Worm (Caenorhabditis elegans) whole organism, L1 larva: ENCODE results near the gene dpy-13.

Source experiments
- aha-1 ChIP-seq: fragments of 150-350 bp; optimal IDR thresholded peaks from 2 replicates; lab custom pipeline; 2014; ENCODE audit warnings: missing biosample characterization, missing genetic modification characterization
- blmp-1 ChIP-seq: fragments of 150-350 bp; optimal IDR thresholded peaks from 2 replicates; lab custom pipeline; 2014; ENCODE audit warnings: missing biosample characterization, missing genetic modification characterization
- ceh-82 ChIP-seq, 3 experiments: fragments of 150-350 bp in 1 of 3; sonication (generic microtip) in 2 of 3; optimal IDR thresholded peaks; 2 replicates each; lab custom pipeline; 2014 to 2017; ENCODE audit warnings: missing biosample characterization in 3 of 3, missing genetic modification characterization in 3 of 3
- dsc-1 ChIP-seq: sonication (generic microtip); optimal IDR thresholded peaks from 2 replicates; lab custom pipeline; 2016; ENCODE audit warnings: mild to moderate bottlenecking, missing genetic modification characterization, missing compliant biosample characterization
- efl-1 ChIP-seq, 4 experiments: fragments of 150-350 bp; optimal IDR thresholded peaks in 3 of 4; peaks in 1 of 4; 1 replicate in 1 of 4; 2 replicates in 3 of 4; lab custom pipeline; 2014; ENCODE audit warnings: missing biosample characterization in 2 of 4, missing genetic modification characterization in 2 of 4, missing genetic modification reagents in 2 of 4
- egl-13 ChIP-seq: sonication (generic microtip); optimal IDR thresholded peaks from 2 replicates; lab custom pipeline; 2016; ENCODE audit warnings: missing genotype, missing genetic modification reagents, missing genetic modification characterization, missing compliant biosample characterization
- egl-27 ChIP-seq, 2 experiments: fragments of 150-350 bp in 1 of 2; sonication (generic microtip); optimal IDR thresholded peaks; 3 replicates each; lab custom pipeline; 2017 to 2018; ENCODE audit warnings: missing biosample characterization in 2 of 2, missing genetic modification characterization in 2 of 2, missing genetic modification reagents in 2 of 2
- elt-2 ChIP-seq: sonication (generic microtip); optimal IDR thresholded peaks from 2 replicates; lab custom pipeline; 2016; ENCODE audit warnings: missing genetic modification characterization, mild to moderate bottlenecking, inconsistent platforms, missing compliant biosample characterization, missing genetic modification reagents
- elt-3 ChIP-seq, 6 experiments: fragments of 150-350 bp in 1 of 6; sonication (generic microtip); optimal IDR thresholded peaks; 2 replicates each; lab custom pipeline; 2017 to 2018; ENCODE audit warnings: missing biosample characterization in 6 of 6, missing genetic modification characterization in 6 of 6, inconsistent platforms in 1 of 6
- fkh-10 ChIP-seq: sonication (generic microtip); optimal IDR thresholded peaks from 2 replicates; lab custom pipeline; 2017; ENCODE audit warnings: missing biosample characterization, missing genetic modification reagents, missing genetic modification characterization
- fkh-8 ChIP-seq: sonication (generic microtip); optimal IDR thresholded peaks from 2 replicates; lab custom pipeline; 2016; ENCODE audit warnings: mild to moderate bottlenecking, missing genetic modification characterization, missing compliant biosample characterization
- fos-1 ChIP-seq: fragments of 150-350 bp; optimal IDR thresholded peaks from 2 replicates; lab custom pipeline; 2014; ENCODE audit warnings: missing biosample characterization, missing genetic modification characterization
- grh-1 ChIP-seq: fragments of 200-800 bp; sonication (Bioruptor generic); IDR thresholded peaks from 2 replicates; pipeline ENCODE4 v1.3.6; 2022; ENCODE audit warnings: missing genetic modification reagents, missing genetic modification characterization, missing compliant biosample characterization
- hlh-4 ChIP-seq: sonication (generic microtip); optimal IDR thresholded peaks from 2 replicates; lab custom pipeline; 2016; ENCODE audit warnings: mild to moderate bottlenecking, missing genetic modification characterization, missing compliant biosample characterization
- hpl-2 ChIP-seq: fragments of 150-350 bp; optimal IDR thresholded peaks from 2 replicates; lab custom pipeline; 2014; ENCODE audit warnings: missing biosample characterization, missing genetic modification reagents, missing genetic modification characterization
- irx-1 ChIP-seq: sonication (generic microtip); optimal IDR thresholded peaks from 2 replicates; lab custom pipeline; 2016; ENCODE audit warnings: missing genetic modification characterization, missing compliant biosample characterization
- lin-13 ChIP-seq: fragments of 150-350 bp; optimal IDR thresholded peaks from 2 replicates; lab custom pipeline; 2014; ENCODE audit warnings: missing biosample characterization, missing genetic modification reagents, missing genetic modification characterization
- lin-14 ChIP-seq: fragments of 200-800 bp; sonication (Bioruptor generic); optimal IDR thresholded peaks from 2 replicates; lab custom pipeline; 2018; ENCODE audit warnings: mild to moderate bottlenecking, missing genetic modification characterization, moderate library complexity, missing compliant biosample characterization
- lin-15B ChIP-seq: fragments of 150-350 bp; sonication (generic microtip); optimal IDR thresholded peaks from 3 replicates; lab custom pipeline; 2014; ENCODE audit warnings: missing biosample characterization, missing genetic modification characterization
- lin-35 ChIP-seq, 2 experiments: fragments of 150-350 bp; optimal IDR thresholded peaks; 2 replicates each; lab custom pipeline; 2014; ENCODE audit warnings: missing biosample characterization in 2 of 2, missing genetic modification characterization in 2 of 2, missing genetic modification reagents in 2 of 2
- lsy-2 ChIP-seq, 2 experiments: fragments of 150-350 bp; optimal IDR thresholded peaks; 2 replicates each; lab custom pipeline; 2014; ENCODE audit warnings: missing biosample characterization in 2 of 2, missing genetic modification characterization in 2 of 2
- mdl-1 ChIP-seq, 2 experiments: fragments of 150-350 bp; optimal IDR thresholded peaks; 2 replicates each; lab custom pipeline; 2014 to 2017; ENCODE audit warnings: missing biosample characterization in 2 of 2, missing genetic modification characterization in 2 of 2, inconsistent platforms in 1 of 2
- nhr-11 ChIP-seq: fragments of 150-350 bp; optimal IDR thresholded peaks from 2 replicates; lab custom pipeline; 2014; ENCODE audit warnings: missing biosample characterization, missing genetic modification characterization
- nhr-19 ChIP-seq: fragments of 200-800 bp; sonication (Bioruptor generic); conservative IDR thresholded peaks from 2 replicates; pipeline ENCODE4 v1.3.6; 2022; ENCODE audit warnings: missing genetic modification characterization, missing compliant biosample characterization
- nhr-20 ChIP-seq: sonication (generic microtip); optimal IDR thresholded peaks from 2 replicates; lab custom pipeline; 2016; ENCODE audit warnings: mild to moderate bottlenecking, missing genetic modification characterization, missing compliant biosample characterization
- nhr-47 ChIP-seq: sonication (generic microtip); optimal IDR thresholded peaks from 2 replicates; lab custom pipeline; 2016; ENCODE audit warnings: mild to moderate bottlenecking, missing genetic modification characterization, moderate library complexity, missing compliant biosample characterization
- nhr-71 ChIP-seq: sonication (generic microtip); optimal IDR thresholded peaks from 2 replicates; lab custom pipeline; 2016; ENCODE audit warnings: mild to moderate bottlenecking, missing genetic modification characterization, moderate library complexity, missing compliant biosample characterization
- nhr-76 ChIP-seq: sonication (generic microtip); optimal IDR thresholded peaks from 2 replicates; lab custom pipeline; 2017; ENCODE audit warnings: missing biosample characterization, missing genetic modification characterization
- nhr-85 ChIP-seq: sonication (generic microtip); peaks from one replicate; lab custom pipeline; 2016; ENCODE audit warnings: missing genetic modification characterization, inconsistent platforms, missing compliant biosample characterization
- nhr-90 ChIP-seq: sonication (generic microtip); optimal IDR thresholded peaks from 2 replicates; lab custom pipeline; 2016; ENCODE audit warnings: mild to moderate bottlenecking, missing genetic modification characterization, missing compliant biosample characterization; ENCODE audit not compliant: poor library complexity
- pag-3 ChIP-seq: sonication (generic microtip); optimal IDR thresholded peaks from 2 replicates; lab custom pipeline; 2017; ENCODE audit warnings: missing genetic modification characterization, mild to moderate bottlenecking, missing compliant biosample characterization, antibody characterized with exemption, borderline replicate concordance; ENCODE audit not compliant: insufficient read depth
- rnt-1 ChIP-seq: sonication (generic microtip); optimal IDR thresholded peaks from 2 replicates; lab custom pipeline; 2016; ENCODE audit warnings: mild to moderate bottlenecking, missing genetic modification characterization, moderate library complexity, missing compliant biosample characterization
- skn-1 ChIP-seq: fragments of 150-350 bp; optimal IDR thresholded peaks from 2 replicates; lab custom pipeline; 2014; ENCODE audit warnings: missing biosample characterization, missing genetic modification characterization
- snu-23 ChIP-seq: sonication (generic microtip); optimal IDR thresholded peaks from 2 replicates; lab custom pipeline; 2016; ENCODE audit warnings: missing genetic modification characterization, missing compliant biosample characterization
- tbx-2 ChIP-seq: sonication (generic microtip); optimal IDR thresholded peaks from 2 replicates; lab custom pipeline; 2016; ENCODE audit warnings: missing genetic modification characterization, missing compliant biosample characterization
- unc-130 ChIP-seq: fragments of 150-350 bp; optimal IDR thresholded peaks from 2 replicates; lab custom pipeline; 2017; ENCODE audit warnings: missing biosample characterization, missing genetic modification characterization, inconsistent platforms
- unc-98 ChIP-seq: fragments of 200-800 bp; sonication (Bioruptor generic); IDR thresholded peaks from 2 replicates; pipeline ENCODE4 v1.3.6; 2022; ENCODE audit warnings: missing genetic modification characterization, missing compliant biosample characterization
- xbp-1 ChIP-seq: sonication (generic microtip); optimal IDR thresholded peaks from 2 replicates; lab custom pipeline; 2016; ENCODE audit warnings: missing genetic modification characterization, missing compliant biosample characterization
- ztf-4 ChIP-seq: fragments of 150-350 bp; optimal IDR thresholded peaks from 2 replicates; lab custom pipeline; 2014; ENCODE audit warnings: missing biosample characterization, missing genetic modification characterization

The dpy-13 gene

DNA sequence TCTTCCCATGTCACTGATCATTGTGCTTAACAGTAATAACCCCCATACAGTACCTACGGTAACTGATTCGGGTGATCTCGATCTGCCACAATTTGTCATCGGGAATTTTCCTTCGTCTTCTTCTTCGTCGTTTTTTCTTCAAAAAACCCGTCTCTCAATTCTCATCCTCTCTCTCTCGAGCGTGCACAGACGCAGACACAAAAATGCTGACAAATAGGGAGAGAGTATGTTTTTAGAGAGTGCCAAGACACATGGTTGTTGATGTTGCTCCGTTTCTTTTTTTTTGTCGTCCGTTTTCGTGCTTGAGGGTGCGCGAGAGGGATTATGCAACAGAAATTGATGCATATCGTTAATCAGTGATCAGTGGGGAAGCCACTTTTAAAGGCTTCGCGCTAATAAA is 20.1 kb upstream of the dpy-13 start (continued):
- TF ChIP-seq nhr-90 (tag; lab: Kevin White, UChicago) (peak; percentile 29), hlh-4 (tag; lab: Kevin White, UChicago) (no peak), nhr-19 (peak; percentile 34), lin-14 (GFP tag; lab: Kevin White, UChicago) (peak; percentile 88), rnt-1 (tag; lab: Kevin White, UChicago) (peak; percentile 43), fkh-8 (peak; percentile 73), ceh-82 (tag; optimal IDR thresholded peaks at IDR 0.05; lab: Kevin White, UChicago) (peak; percentile 21 to 61 (median 39)), lin-35 (GFP tag; optimal IDR thresholded peaks at IDR 0.05; lab: Kevin White, UChicago) (peak; percentile 49 to 68), fkh-10 (GFP tag; lab: Kevin White, UChicago) (peak; percentile 52), nhr-47 (peak; percentile 62), ztf-4 (tag; lab: Kevin White, UChicago) (peak; percentile 28), skn-1 (tag; lab: Kevin White, UChicago) (peak; percentile 100), snu-23 (GFP tag; lab: Kevin White, UChicago) (peak; percentile 80), lin-13 (GFP tag; lab: Kevin White, UChicago) (peak; percentile 63), pag-3 (no peak), fos-1 (peak; percentile 15), xbp-1 (tag; lab: Kevin White, UChicago) (peak; percentile 10), lsy-2 (tag; optimal IDR thresholded peaks at IDR 0.05; lab: Kevin White, UChicago) (peak; percentile 63 to 89), dsc-1 (tag; lab: Kevin White, UChicago) (peak; percentile 5), unc-98 (GFP tag; lab: Robert Waterston, UW) (no peak)

ce11 chrIV:4216099-4216894 is 19.1 kb upstream of the dpy-13 start:
- TF ChIP-seq irx-1 (tag; lab: Kevin White, UChicago) (no peak), elt-2 (tag; lab: Kevin White, UChicago) (peak; percentile 27), snu-23 (GFP tag; lab: Kevin White, UChicago) (peak; percentile 19), blmp-1 (tag; lab: Kevin White, UChicago) (peak; percentile 75), egl-13 (tag; lab: Kevin White, UChicago) (no peak), nhr-20 (tag; lab: Kevin White, UChicago) (peak; percentile 74), lsy-2 (tag; optimal IDR thresholded peaks at IDR 0.05; lab: Kevin White, UChicago) (peak; percentile 14 to 44), nhr-71 (tag; lab: Kevin White, UChicago) (peak; percentile 64), unc-130 (tag; lab: Kevin White, UChicago) (peak; percentile 76), tbx-2 (tag; lab: Kevin White, UChicago) (peak; percentile 27), fos-1 (no peak), nhr-47 (peak; percentile 31), nhr-76 (no peak), aha-1 (tag; lab: Kevin White, UChicago) (no peak), lin-15B (tag; lab: Kevin White, UChicago) (no peak), nhr-11 (tag; lab: Kevin White, UChicago) (no peak), efl-1 (optimal IDR thresholded peaks at IDR 0.05; lab: Kevin White, UChicago) (no peak), efl-1 (GFP tag; optimal IDR thresholded peaks at IDR 0.05 in 1 of 2; lab: Kevin White, UChicago) (peak in 1 of 2 experiments; percentile 49), nhr-19 (peak; percentile 72), mdl-1 (tag; optimal IDR thresholded peaks at IDR 0.05; lab: Kevin White, UChicago) (peak in 1 of 2 experiments; percentile 88), elt-3 (tag; optimal IDR thresholded peaks at IDR 0.05; lab: Kevin White, UChicago) (peak in 2 of 6 experiments; percentile 46 to 96), egl-27 (tag; optimal IDR thresholded peaks at IDR 0.05; lab: Kevin White, UChicago) (no peak), grh-1 (GFP tag; lab: Robert Waterston, UW) (peak; percentile 35; the same call in 1 of the 2 replicates), hpl-2 (GFP tag; lab: Kevin White, UChicago) (no peak), lin-35 (GFP tag; optimal IDR thresholded peaks at IDR 0.05; lab: Kevin White, UChicago) (peak in 1 of 2 experiments; percentile 49), nhr-90 (tag; lab: Kevin White, UChicago) (peak; percentile 58), lin-14 (GFP tag; lab: Kevin White, UChicago) (no peak), lin-13 (GFP tag; lab: Kevin White, UChicago) (no peak), nhr-85 (tag; lab: Kevin White, UChicago) (peak; percentile 79)
